Worm (Caenorhabditis elegans) whole organism, young adult: ENCODE results near the gene Y39G8B.7.

Source experiments
- B0336.3 ChIP-seq: fragments of 200-800 bp; sonication (Bioruptor generic); IDR thresholded peaks from 2 replicates; pipeline ENCODE4 v1.3.6; 2022; ENCODE audit warnings: missing genetic modification characterization, missing compliant biosample characterization
- C17E4.6 ChIP-seq: fragments of 200-800 bp; sonication (Bioruptor generic); IDR thresholded peaks from 2 replicates; pipeline ENCODE4 v1.3.6; 2022; ENCODE audit warnings: missing genetic modification reagents, missing genetic modification characterization, missing compliant biosample characterization
- F23B12.7 ChIP-seq: sonication (generic microtip); optimal IDR thresholded peaks from 2 replicates; lab custom pipeline; 2017; ENCODE audit warnings: missing genetic modification characterization, mild to moderate bottlenecking, missing compliant biosample characterization, antibody characterized with exemption, moderate library complexity; ENCODE audit not compliant: insufficient read depth
- F39B2.1 ChIP-seq: fragments of 200-800 bp; sonication (Bioruptor generic); IDR thresholded peaks from 2 replicates; pipeline ENCODE4 v1.3.6; 2022; ENCODE audit warnings: missing genetic modification reagents, missing genetic modification characterization, missing compliant biosample characterization
- F49E8.2 ChIP-seq: sonication (generic microtip); optimal IDR thresholded peaks from 3 replicates; lab custom pipeline; 2017; ENCODE audit warnings: missing genetic modification characterization, mild to moderate bottlenecking, missing compliant biosample characterization, antibody characterized with exemption, moderate library complexity; ENCODE audit not compliant: insufficient read depth
- F57A8.1 ChIP-seq: fragments of 200-800 bp; sonication (Bioruptor generic); optimal IDR thresholded peaks from 2 replicates; lab custom pipeline; 2018; ENCODE audit warnings: mild to moderate bottlenecking, missing genetic modification characterization, moderate library complexity, missing compliant biosample characterization
- F57C9.4 ChIP-seq: sonication (generic microtip); optimal IDR thresholded peaks from 2 replicates; lab custom pipeline; 2017; ENCODE audit warnings: mild to moderate bottlenecking, missing genetic modification characterization, missing compliant biosample characterization
- K11D2.4 ChIP-seq: fragments of 200-800 bp; sonication (Bioruptor generic); IDR thresholded peaks from 2 replicates; pipeline ENCODE4 v1.3.6; 2022; ENCODE audit warnings: missing genetic modification reagents, missing genetic modification characterization, missing compliant biosample characterization
- Y53F4B.3 ChIP-seq: fragments of 200-800 bp; sonication (Bioruptor generic); IDR thresholded peaks from 2 replicates; pipeline ENCODE4 v1.3.6; 2022; ENCODE audit warnings: missing genetic modification reagents, missing genetic modification characterization, missing compliant biosample characterization
- Y53G8AR.9 ChIP-seq: fragments of 200-800 bp; sonication (Bioruptor generic); conservative IDR thresholded peaks from 2 replicates; pipeline ENCODE4 v1.3.6; 2022; ENCODE audit warnings: missing genetic modification reagents, missing genetic modification characterization, missing compliant biosample characterization
- Y95B8A.8 ChIP-seq: fragments of 200-800 bp; sonication (Bioruptor generic); IDR thresholded peaks from 2 replicates; pipeline ENCODE4 v1.3.6; 2022; ENCODE audit warnings: missing genetic modification reagents, missing genetic modification characterization, missing compliant biosample characterization
- akir-1 ChIP-seq: fragments of 200-800 bp; sonication (Bioruptor generic); optimal IDR thresholded peaks from 2 replicates; lab custom pipeline; 2018; ENCODE audit warnings: mild to moderate bottlenecking, missing genetic modification characterization, moderate library complexity, missing compliant biosample characterization
- aptf-2 ChIP-seq: fragments of 200-800 bp; sonication (Bioruptor generic); conservative IDR thresholded peaks from 2 replicates; pipeline ENCODE4 v1.3.6; 2022; ENCODE audit warnings: missing genetic modification reagents, missing genetic modification characterization, missing compliant biosample characterization
- attf-3 ChIP-seq: fragments of 200-800 bp; sonication (Bioruptor generic); conservative IDR thresholded peaks from 2 replicates; pipeline ENCODE4 v1.3.6; 2022; ENCODE audit warnings: missing genetic modification reagents, missing genetic modification characterization, missing compliant biosample characterization
- attf-5 ChIP-seq: fragments of 200-800 bp; sonication (Bioruptor generic); optimal IDR thresholded peaks from 2 replicates; lab custom pipeline; 2018; ENCODE audit warnings: mild to moderate bottlenecking, missing genetic modification characterization, missing compliant biosample characterization
- attf-6 ChIP-seq: fragments of 200-800 bp; sonication (Bioruptor generic); IDR thresholded peaks from 2 replicates; pipeline ENCODE4 v1.3.6; 2022; ENCODE audit warnings: missing genetic modification reagents, missing genetic modification characterization, missing compliant biosample characterization
- bed-2 ChIP-seq: fragments of 200-800 bp; sonication (Bioruptor generic); IDR thresholded peaks from 2 replicates; pipeline ENCODE4 v1.3.6; 2022; ENCODE audit warnings: missing genetic modification reagents, missing genetic modification characterization, missing compliant biosample characterization
- cebp-1 ChIP-seq, 2 experiments: fragments of 200-800 bp in 1 of 2; sonication (Bioruptor generic) in 1 of 2; sonication (generic microtip) in 1 of 2; IDR thresholded peaks in 1 of 2; optimal IDR thresholded peaks in 1 of 2; 2 replicates each; pipeline versions ENCODE4 v1.3.6 to Lab custom; 2017 to 2022; ENCODE audit warnings: missing compliant biosample characterization in 2 of 2, missing genetic modification characterization in 2 of 2, mild to moderate bottlenecking in 1 of 2, missing genetic modification reagents in 1 of 2, moderate library complexity in 1 of 2
- ceh-100 ChIP-seq: fragments of 200-800 bp; sonication (Bioruptor generic); IDR thresholded peaks from 2 replicates; pipeline ENCODE4 v1.3.6; 2022; ENCODE audit warnings: missing genetic modification reagents, missing genetic modification characterization, missing compliant biosample characterization
- chd-7 ChIP-seq: sonication (generic microtip); optimal IDR thresholded peaks from 2 replicates; lab custom pipeline; 2016; ENCODE audit warnings: mild to moderate bottlenecking, missing genetic modification characterization, moderate library complexity, missing compliant biosample characterization
- dox-1 ChIP-seq: fragments of 200-800 bp; sonication (Bioruptor generic); IDR thresholded peaks from 2 replicates; pipeline ENCODE4 v1.3.6; 2022; ENCODE audit warnings: missing genetic modification reagents, missing genetic modification characterization, missing compliant biosample characterization
- dpl-1 ChIP-seq: fragments of 150-350 bp; optimal IDR thresholded peaks from 2 replicates; lab custom pipeline; 2014; ENCODE audit warnings: missing biosample characterization, missing genetic modification reagents, missing genetic modification characterization
- egl-18 ChIP-seq: fragments of 200-800 bp; sonication (Bioruptor generic); IDR thresholded peaks from 2 replicates; pipeline ENCODE4 v1.3.6; 2022; ENCODE audit warnings: missing genetic modification reagents, missing genetic modification characterization, missing compliant biosample characterization
- gei-17 ChIP-seq: fragments of 200-800 bp; sonication (Bioruptor generic); optimal IDR thresholded peaks from 2 replicates; lab custom pipeline; 2018; ENCODE audit warnings: mild to moderate bottlenecking, missing genetic modification characterization, missing compliant biosample characterization
- hmg-20 ChIP-seq: fragments of 200-800 bp; sonication (Bioruptor generic); IDR thresholded peaks from 2 replicates; pipeline ENCODE4 v1.3.6; 2022; ENCODE audit warnings: missing genetic modification reagents, missing genetic modification characterization, missing compliant biosample characterization
- lin-35 ChIP-seq, 3 experiments: fragments of 150-350 bp in 2 of 3; sonication (generic microtip) in 1 of 3; optimal IDR thresholded peaks; 2 replicates each; lab custom pipeline; 2014 to 2018; ENCODE audit warnings: missing biosample characterization in 3 of 3, missing genetic modification characterization in 3 of 3, missing genetic modification reagents in 3 of 3
- lin-54 ChIP-seq: fragments of 200-800 bp; sonication (Bioruptor generic); optimal IDR thresholded peaks from 2 replicates; lab custom pipeline; 2018; ENCODE audit warnings: mild to moderate bottlenecking, missing genetic modification characterization, missing compliant biosample characterization
- lsl-1 ChIP-seq: fragments of 200-800 bp; sonication (Bioruptor generic); optimal IDR thresholded peaks from 2 replicates; lab custom pipeline; 2018; ENCODE audit warnings: mild to moderate bottlenecking, missing genetic modification characterization, moderate library complexity, missing compliant biosample characterization
- madf-10 ChIP-seq: sonication (generic microtip); optimal IDR thresholded peaks from 2 replicates; lab custom pipeline; 2016; ENCODE audit warnings: mild to moderate bottlenecking, missing genetic modification characterization, missing compliant biosample characterization
- madf-3 ChIP-seq: fragments of 200-800 bp; sonication (Bioruptor generic); IDR thresholded peaks from 2 replicates; pipeline ENCODE4 v1.3.6; 2022; ENCODE audit warnings: missing genetic modification reagents, missing genetic modification characterization, missing compliant biosample characterization
- mxl-1 ChIP-seq: sonication (generic microtip); optimal IDR thresholded peaks from 2 replicates; lab custom pipeline; 2016; ENCODE audit warnings: missing genetic modification characterization, missing compliant biosample characterization
- nfya-2 ChIP-seq: fragments of 200-800 bp; sonication (Bioruptor generic); IDR thresholded peaks from 2 replicates; pipeline ENCODE4 v1.3.6; 2022; ENCODE audit warnings: missing genetic modification reagents, missing genetic modification characterization, missing compliant biosample characterization
- nfyb-1 ChIP-seq: fragments of 200-800 bp; sonication (Bioruptor generic); IDR thresholded peaks from 2 replicates; pipeline ENCODE4 v1.3.6; 2022; ENCODE audit warnings: missing genetic modification reagents, missing genetic modification characterization, missing compliant biosample characterization
- nhr-120 ChIP-seq: fragments of 200-800 bp; sonication (Bioruptor generic); IDR thresholded peaks from 2 replicates; pipeline ENCODE4 v1.3.6; 2022; ENCODE audit warnings: missing genetic modification characterization, missing compliant biosample characterization
- rpc-1 ChIP-seq, 2 experiments: fragments of 150-350 bp in 1 of 2; sonication (generic microtip) in 1 of 2; optimal IDR thresholded peaks; 2 replicates each; lab custom pipeline; 2014 to 2018; ENCODE audit warnings: missing biosample characterization in 1 of 2, missing genetic modification characterization in 1 of 2, missing genetic modification reagents in 1 of 2, missing genotype in 1 of 2
- sea-2 ChIP-seq: fragments of 200-800 bp; sonication (Bioruptor generic); IDR thresholded peaks from 2 replicates; pipeline ENCODE4 v1.3.6; 2022; ENCODE audit warnings: missing genetic modification characterization, missing compliant biosample characterization
- snpc-1.1 ChIP-seq: sonication (generic microtip); optimal IDR thresholded peaks from 2 replicates; lab custom pipeline; 2017; ENCODE audit warnings: missing genetic modification characterization, mild to moderate bottlenecking, missing compliant biosample characterization, antibody characterized with exemption, moderate library complexity, missing genotype, missing genetic modification reagents; ENCODE audit not compliant: insufficient read depth
- snpc-1.3 ChIP-seq: sonication (generic microtip); optimal IDR thresholded peaks from 2 replicates; lab custom pipeline; 2017; ENCODE audit warnings: missing genetic modification characterization, mild to moderate bottlenecking, missing compliant biosample characterization, antibody characterized with exemption, moderate library complexity, missing genotype, missing genetic modification reagents; ENCODE audit not compliant: insufficient read depth
- snpc-3.4 ChIP-seq: sonication (generic microtip); optimal IDR thresholded peaks from 2 replicates; lab custom pipeline; 2017; ENCODE audit warnings: missing genetic modification characterization, mild to moderate bottlenecking, missing compliant biosample characterization, antibody characterized with exemption, moderate library complexity, missing genotype, missing genetic modification reagents
- somi-1 ChIP-seq: fragments of 200-800 bp; sonication (Bioruptor generic); optimal IDR thresholded peaks from 2 replicates; lab custom pipeline; 2018; ENCODE audit warnings: mild to moderate bottlenecking, missing genetic modification characterization, missing compliant biosample characterization
- tbx-9 ChIP-seq: sonication (generic microtip); optimal IDR thresholded peaks from 2 replicates; lab custom pipeline; 2016; ENCODE audit warnings: borderline replicate concordance, missing genetic modification characterization, inconsistent platforms, missing compliant biosample characterization
- tlf-1 ChIP-seq: fragments of 200-800 bp; sonication (Bioruptor generic); optimal IDR thresholded peaks from 2 replicates; lab custom pipeline; 2018; ENCODE audit warnings: mild to moderate bottlenecking, missing genetic modification characterization, missing compliant biosample characterization
- unc-130 ChIP-seq: sonication (generic microtip); optimal IDR thresholded peaks from 2 replicates; lab custom pipeline; 2016; ENCODE audit warnings: missing genetic modification reagents, missing genetic modification characterization, missing compliant biosample characterization
- unc-62 ChIP-seq: fragments of 150-350 bp; optimal IDR thresholded peaks from 2 replicates; lab custom pipeline; 2014; ENCODE audit warnings: missing biosample characterization, missing genetic modification reagents, missing genetic modification characterization
- xnd-1 ChIP-seq: sonication (generic microtip); optimal IDR thresholded peaks from 2 replicates; lab custom pipeline; 2016; ENCODE audit warnings: missing genotype, missing genetic modification reagents, missing genetic modification characterization, missing compliant biosample characterization
- zim-3 ChIP-seq: sonication (generic microtip); optimal IDR thresholded peaks from 2 replicates; lab custom pipeline; 2017; ENCODE audit warnings: mild to moderate bottlenecking, missing genetic modification characterization, moderate library complexity, missing compliant biosample characterization
- ztf-25 ChIP-seq: fragments of 200-800 bp; sonication (Bioruptor generic); IDR thresholded peaks from 2 replicates; pipeline ENCODE4 v1.3.6; 2022; ENCODE audit warnings: missing genetic modification reagents, missing genetic modification characterization, missing compliant biosample characterization

Y39G8B.7 gene

ce11 chrII:14032705-14033104, 37.9 kb upstream of the Y39G8B.7 start:
- TF ChIP-seq egl-18 (GFP tag; lab: Robert Waterston, UW) (no peak), snpc-3.4 (no peak), snpc-1.3 (tag; lab: Kevin White, UChicago) (no peak), rpc-1 (optimal IDR thresholded peaks at IDR 0.05; lab: Kevin White, UChicago) (no peak), rpc-1 (tag; optimal IDR thresholded peaks at IDR 0.05; lab: Kevin White, UChicago) (no peak), akir-1 (GFP tag; lab: Kevin White, UChicago) (no peak), C17E4.6 (no peak), attf-5 (GFP tag; lab: Kevin White, UChicago) (no peak), Y53G8AR.9 (GFP tag; lab: Robert Waterston, UW) (no peak; the same call in 1 of the 2 replicates), gei-17 (GFP tag; lab: Kevin White, UChicago) (no peak), Y95B8A.8 (no peak), xnd-1 (tag; lab: Kevin White, UChicago) (no peak), tbx-9 (tag; lab: Kevin White, UChicago) (no peak), unc-62 (GFP tag; lab: Kevin White, UChicago) (no peak), chd-7 (tag; lab: Kevin White, UChicago) (peak; percentile 3), cebp-1 (GFP tag; IDR thresholded peaks at IDR 0.05; lab: Robert Waterston, UW) (no peak), cebp-1 (tag; optimal IDR thresholded peaks at IDR 0.05; lab: Kevin White, UChicago) (peak; percentile 47), zim-3 (tag; lab: Kevin White, UChicago) (peak; percentile 40), F57A8.1 (GFP tag; lab: Kevin White, UChicago) (no peak), K11D2.4 (GFP tag; lab: Robert Waterston, UW) (peak; percentile 66), F57C9.4 (tag; lab: Kevin White, UChicago) (no peak), F49E8.2 (no peak), hmg-20 (no peak), ceh-100 (GFP tag; lab: Robert Waterston, UW) (peak; percentile 46; the same call in 1 of the 2 replicates), lin-35 (GFP tag; optimal IDR thresholded peaks at IDR 0.05; lab: Kevin White, UChicago) (no peak), Y53F4B.3 (no peak), B0336.3 (GFP tag; lab: Robert Waterston, UW) (0 out of 2 replicates have a peak, but pooled peaks have one; percentile 56), bed-2 (no peak), dpl-1 (no peak), nhr-120 (GFP tag; lab: Robert Waterston, UW) (no peak), ztf-25 (no peak), attf-3 (no peak), dox-1 (GFP tag; lab: Robert Waterston, UW) (no peak), nfya-2 (GFP tag; lab: Robert Waterston, UW) (no peak), unc-130 (no peak), attf-6 (no peak), nfyb-1 (GFP tag; lab: Robert Waterston, UW) (peak; percentile 72; the same call in 1 of the 2 replicates), lin-54 (GFP tag; lab: Kevin White, UChicago) (no peak), F39B2.1 (no peak), mxl-1 (tag; lab: Kevin White, UChicago) (peak; percentile 14), somi-1 (GFP tag; lab: Kevin White, UChicago) (no peak), lsl-1 (GFP tag; lab: Kevin White, UChicago) (no peak), aptf-2 (GFP tag; lab: Robert Waterston, UW) (no peak), madf-3 (GFP tag; lab: Robert Waterston, UW) (no peak), snpc-1.1 (tag; lab: Kevin White, UChicago) (no peak), F23B12.7 (no peak), sea-2 (GFP tag; lab: Robert Waterston, UW) (no peak), tlf-1 (GFP tag; lab: Kevin White, UChicago) (no peak), madf-10 (tag; lab: Kevin White, UChicago) (no peak)
